Fruit fly (Drosophila melanogaster): ENCODE data around the gene CG7049.
A peak's percentile ranks its signal among the peaks of the same experiment; 100 is the strongest.

CG7049 gene

DNA sequence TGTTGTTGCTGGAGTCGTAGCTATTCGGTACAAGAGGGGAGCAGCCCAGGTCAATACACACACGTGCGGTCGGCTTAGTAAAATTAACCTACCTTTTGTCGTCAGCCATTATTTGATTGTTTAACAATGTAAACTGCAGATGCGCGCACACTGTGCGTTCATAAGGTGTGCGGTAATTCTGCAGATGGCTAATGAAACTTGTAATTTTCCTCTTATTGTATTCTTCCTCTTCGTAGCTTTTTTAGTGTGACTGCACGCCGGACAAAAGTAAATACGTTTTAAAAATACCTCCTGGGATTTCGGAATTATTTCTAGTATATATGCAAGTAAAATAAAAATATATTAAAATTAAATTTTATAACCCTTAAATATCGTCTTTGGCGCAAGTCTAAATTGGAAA is 35.2 kb upstream of the CG7049 start, which contains the start of gene Prp4k (continued):
- TF ChIP-seq TFAM (GFP tag; optimal IDR thresholded peaks at IDR 0.05) (no peak), Rx (GFP tag; IDR thresholded peaks at IDR 0.05) (no peak), Hr39 (optimal IDR thresholded peaks at IDR 0.05) (no peak), amos (GFP tag; IDR thresholded peaks at IDR 0.05; ENCODE audit: partially characterized antibody) (no peak; the same call in 1 of the 2 replicates), dmrt99B (tag; optimal IDR thresholded peaks at IDR 0.05) (no peak), CG17328 (GFP tag; IDR thresholded peaks at IDR 0.05) (no peak), CG31224 (GFP tag; IDR thresholded peaks at IDR 0.05) (no peak), CG9797 (GFP tag; optimal IDR thresholded peaks at IDR 0.05) (peak; percentile 62), HLHmδ (GFP tag; optimal IDR thresholded peaks at IDR 0.05) (no peak), Ets65A (GFP tag) (no peak), CG3281 (GFP tag; optimal IDR thresholded peaks at IDR 0.05) (no peak), CG11093 (GFP tag; IDR thresholded peaks at IDR 0.05) (no peak), vvl (GFP tag; IDR thresholded peaks at IDR 0.05) (no peak), zfh1 (GFP tag; IDR thresholded peaks at IDR 0.05) (no peak), CG4617 (GFP tag; optimal IDR thresholded peaks at IDR 0.05; ENCODE audit: borderline replicate concordance) (peak; percentile 87), CG11696 (GFP tag; IDR thresholded peaks at IDR 0.05) (no peak), nau (GFP tag; optimal IDR thresholded peaks at IDR 0.05) (no peak), CG33557 (GFP tag; optimal IDR thresholded peaks at IDR 0.05) (no peak), cato (GFP tag; optimal IDR thresholded peaks at IDR 0.05; ENCODE audit: borderline replicate concordance) (no peak), shn (GFP tag; optimal IDR thresholded peaks at IDR 0.05) (no peak), h (optimal IDR thresholded peaks at IDR 0.05) (no peak), Spps (tag; optimal IDR thresholded peaks at IDR 0.05) (no peak), Optix (GFP tag; IDR thresholded peaks at IDR 0.05) (no peak), CG6854 (GFP tag; optimal IDR thresholded peaks at IDR 0.05) (no peak), CG9609 (GFP tag; optimal IDR thresholded peaks at IDR 0.05) (no peak), Chrac-16 (GFP tag; optimal IDR thresholded peaks at IDR 0.05) (no peak), NC2α (GFP tag; optimal IDR thresholded peaks at IDR 0.05) (no peak), Ada2b (GFP tag; IDR thresholded peaks at IDR 0.05) (no peak), Hmr (GFP tag; optimal IDR thresholded peaks at IDR 0.05) (no peak), crol (GFP tag; IDR thresholded peaks at IDR 0.05) (peak; percentile 42; the same call in 1 of the 2 replicates), CG6175 (GFP tag; IDR thresholded peaks at IDR 0.05) (0 out of 3 replicates have a peak, but pooled peaks have one; percentile 11), Mrtf (GFP tag; IDR thresholded peaks at IDR 0.05) (no peak), lilli (GFP tag; optimal IDR thresholded peaks at IDR 0.05) (no peak), al (GFP tag; IDR thresholded peaks at IDR 0.05) (no peak), CG12071 (GFP tag; optimal IDR thresholded peaks at IDR 0.05) (no peak), crc (GFP tag; optimal IDR thresholded peaks at IDR 0.05) (no peak), row (GFP tag; IDR thresholded peaks at IDR 0.05) (no peak), fd64A (GFP tag; optimal IDR thresholded peaks at IDR 0.05) (no peak), Dll (GFP tag; IDR thresholded peaks at IDR 0.05; ENCODE audit: partially characterized antibody) (0 out of 4 replicates have a peak, but pooled peaks have one; percentile 33), CG15269 (tag; optimal IDR thresholded peaks at IDR 0.05) (no peak), CG6272 (GFP tag; IDR thresholded peaks at IDR 0.05) (no peak), CG1529 (GFP tag; optimal IDR thresholded peaks at IDR 0.05) (no peak), CG30431 (GFP tag; optimal IDR thresholded peaks at IDR 0.05) (no peak), CG6813 (GFP tag; optimal IDR thresholded peaks at IDR 0.05) (no peak), CG11247 (GFP tag; IDR thresholded peaks at IDR 0.05) (no peak), Aef1 (GFP tag; IDR thresholded peaks at IDR 0.05) (no peak), BtbVII (GFP tag; optimal IDR thresholded peaks at IDR 0.05) (no peak), gfzf (GFP tag; optimal IDR thresholded peaks at IDR 0.05) (peak; percentile 67), NC2β (GFP tag; optimal IDR thresholded peaks at IDR 0.05) (no peak), Dp (GFP tag; optimal IDR thresholded peaks at IDR 0.05) (peak; percentile 4), CG30020 (tag; optimal IDR thresholded peaks at IDR 0.05) (peak; percentile 4), crp (GFP tag; optimal IDR thresholded peaks at IDR 0.05) (no peak), stwl (tag; optimal IDR thresholded peaks at IDR 0.05) (peak; percentile 50)
